Worm (Caenorhabditis elegans): ENCODE measurements around the gene F35H10.6.

Gene F35H10.6

ce11 chrIV:8294650-8295049 lies 5.1 kb upstream of the F35H10.6 start, which contains the start of gene tbce-1:
tbce-1 (plus strand) TSS chrIV:8294690.
- TF ChIP-seq tbx-9 (tag; optimal IDR thresholded peaks at IDR 0.05; ENCODE audit: borderline replicate concordance) (no peak), lin-54 (GFP tag; optimal IDR thresholded peaks at IDR 0.05) (peak; percentile 3), hrde-1 (tag; optimal IDR thresholded peaks at IDR 0.05; ENCODE audit: borderline replicate concordance) (peak; percentile 19)

ce11 chrIV:8297192-8297591 lies 2.5 kb upstream of the F35H10.6 start, which contains the start of gene nprl-3:
nprl-3 (plus strand) TSS chrIV:8297492.
- TF ChIP-seq F37B4.10 (GFP tag; IDR thresholded peaks at IDR 0.05), result no peak
- no peak for TF ChIP-seq madf-6 (GFP tag; IDR thresholded peaks at IDR 0.05)

- TF ChIP-seq cebp-1 (GFP tag; IDR thresholded peaks at IDR 0.05), result no peak
- no peak for TF ChIP-seq cebp-1 (tag; optimal IDR thresholded peaks at IDR 0.05)
- no peak for TF ChIP-seq hlh-12 (tag; optimal IDR thresholded peaks at IDR 0.05)
- TF ChIP-seq B0336.3 (GFP tag; IDR thresholded peaks at IDR 0.05), result no peak
- no peak for TF ChIP-seq hsf-1 (GFP tag; IDR thresholded peaks at IDR 0.05)
- no peak for TF ChIP-seq pbrm-1 (GFP tag; IDR thresholded peaks at IDR 0.05)
- TF ChIP-seq bed-2 (GFP tag; IDR thresholded peaks at IDR 0.05), result no peak
- TF ChIP-seq ztf-18 (tag; optimal IDR thresholded peaks at IDR 0.05), result no peak
- no peak for TF ChIP-seq K12H6.12 (tag; optimal IDR thresholded peaks at IDR 0.05)
- no peak for TF ChIP-seq nfyb-1 (GFP tag; IDR thresholded peaks at IDR 0.05)
- no peak for TF ChIP-seq egrh-3 (GFP tag; IDR thresholded peaks at IDR 0.05)
- TF ChIP-seq tbp1 (GFP tag; optimal IDR thresholded peaks at IDR 0.05), result no peak
- TF ChIP-seq egl-44 (GFP tag; IDR thresholded peaks at IDR 0.05), result no peak
- TF ChIP-seq F49E8.2 (tag; optimal IDR thresholded peaks at IDR 0.05; ENCODE audit: insufficient read depth), result no peak
These were observed 732 bp downstream of the F35H10.6 start, which contains the start of gene F35H10.5 for ce11 chrIV:8300468-8300867. F35H10.5 (plus strand) TSS chrIV:8300768.

- peak; percentile 31; the same call in 1 of the 2 replicates for TF ChIP-seq hmg-1.2 (GFP tag; IDR thresholded peaks at IDR 0.05)
- TF ChIP-seq unc-130 (GFP tag; optimal IDR thresholded peaks at IDR 0.05), result no peak
- no peak for TF ChIP-seq aptf-3 (GFP tag; IDR thresholded peaks at IDR 0.05)
- peak; percentile 65 for TF ChIP-seq ekl-4 (GFP tag; IDR thresholded peaks at IDR 0.05)
- no peak for TF ChIP-seq lsy-27 (tag; optimal IDR thresholded peaks at IDR 0.05; ENCODE audit: borderline replicate concordance, insufficient read depth)
- no peak for TF ChIP-seq mel-28 (tag; optimal IDR thresholded peaks at IDR 0.05; ENCODE audit: borderline replicate concordance)
- TF ChIP-seq lin-40 (tag; optimal IDR thresholded peaks at IDR 0.05), result peak; percentile 13
- TF ChIP-seq ztf-26 (tag; optimal IDR thresholded peaks at IDR 0.05), result peak; percentile 37
- 0 out of 2 replicates have a peak, but pooled peaks have one; percentile 21 for TF ChIP-seq lin-26 (GFP tag; IDR thresholded peaks at IDR 0.05)
These were observed 2.2 kb downstream of the F35H10.6 start for ce11 chrIV:8301925-8302324.

ce11 chrIV:8302648-8303161 lies 3.0 kb downstream of the F35H10.6 start:
- TF ChIP-seq B0019.2 (GFP tag; conservative IDR thresholded peaks at IDR 0.05) (no peak), ceh-100 (GFP tag; IDR thresholded peaks at IDR 0.05) (no peak), ceh-79 (tag; optimal IDR thresholded peaks at IDR 0.05) (no peak), C17E4.6 (GFP tag; IDR thresholded peaks at IDR 0.05) (no peak), Y56A3A.18 (GFP tag; IDR thresholded peaks at IDR 0.05) (no peak)

Measured in whole organism, young adult.